Worm (Caenorhabditis elegans) whole organism, young adult: Measurements from ENCODE around the gene unc-4.
A peak's percentile ranks its signal among the peaks of the same experiment; 100 is the strongest.

ENCODE experiments used
- B0035.1 ChIP-seq: sonication (generic microtip); optimal IDR thresholded peaks from 2 replicates; lab custom pipeline; 2016; ENCODE audit warnings: missing genetic modification characterization, mild to moderate bottlenecking, missing compliant biosample characterization, missing genotype, missing genetic modification reagents
- B0261.1 ChIP-seq: sonication (generic microtip); optimal IDR thresholded peaks from 2 replicates; lab custom pipeline; 2016; ENCODE audit warnings: mild to moderate bottlenecking, missing genetic modification characterization, moderate library complexity, missing compliant biosample characterization
- B0336.3 ChIP-seq: fragments of 200-800 bp; sonication (Bioruptor generic); IDR thresholded peaks from 2 replicates; pipeline ENCODE4 v1.3.6; 2022; ENCODE audit warnings: missing genetic modification characterization, missing compliant biosample characterization
- C06A6.2 ChIP-seq: fragments of 200-800 bp; sonication (Bioruptor generic); conservative IDR thresholded peaks from 2 replicates; pipeline ENCODE4 v1.3.6; 2022; ENCODE audit warnings: missing genetic modification characterization, missing compliant biosample characterization
- D2030.7 ChIP-seq: fragments of 200-800 bp; sonication (Bioruptor generic); IDR thresholded peaks from 2 replicates; pipeline ENCODE4 v1.3.6; 2022; ENCODE audit warnings: missing genetic modification reagents, missing genetic modification characterization, missing compliant biosample characterization
- F22D6.2 ChIP-seq: sonication (generic microtip); optimal IDR thresholded peaks from 2 replicates; lab custom pipeline; 2016; ENCODE audit warnings: mild to moderate bottlenecking, missing genetic modification characterization, missing compliant biosample characterization
- F23B12.7 ChIP-seq: sonication (generic microtip); optimal IDR thresholded peaks from 2 replicates; lab custom pipeline; 2017; ENCODE audit warnings: missing genetic modification characterization, mild to moderate bottlenecking, missing compliant biosample characterization, antibody characterized with exemption, moderate library complexity; ENCODE audit not compliant: insufficient read depth
- F55B11.4 ChIP-seq: sonication (generic microtip); optimal IDR thresholded peaks from 2 replicates; lab custom pipeline; 2016; ENCODE audit warnings: missing compliant biosample characterization, missing genetic modification characterization, borderline replicate concordance; ENCODE audit not compliant: insufficient read depth
- K11D2.4 ChIP-seq: fragments of 200-800 bp; sonication (Bioruptor generic); IDR thresholded peaks from 2 replicates; pipeline ENCODE4 v1.3.6; 2022; ENCODE audit warnings: missing genetic modification reagents, missing genetic modification characterization, missing compliant biosample characterization
- K12H6.12 ChIP-seq: fragments of 200-800 bp; sonication (Bioruptor generic); optimal IDR thresholded peaks from 2 replicates; lab custom pipeline; 2018; ENCODE audit warnings: mild to moderate bottlenecking, missing genetic modification characterization, missing compliant biosample characterization
- Y67H2A.10 ChIP-seq: fragments of 200-800 bp; sonication (Bioruptor generic); conservative IDR thresholded peaks from 2 replicates; pipeline ENCODE4 v1.3.6; 2022; ENCODE audit warnings: missing genetic modification reagents, missing genetic modification characterization, missing compliant biosample characterization
- Y79H2A.3 ChIP-seq: fragments of 200-800 bp; sonication (Bioruptor generic); conservative IDR thresholded peaks from 2 replicates; pipeline ENCODE4 v1.3.6; 2022; ENCODE audit warnings: missing genetic modification reagents, missing genetic modification characterization, missing compliant biosample characterization
- Y95B8A.8 ChIP-seq: fragments of 200-800 bp; sonication (Bioruptor generic); IDR thresholded peaks from 2 replicates; pipeline ENCODE4 v1.3.6; 2022; ENCODE audit warnings: missing genetic modification reagents, missing genetic modification characterization, missing compliant biosample characterization
- ama-1 ChIP-seq, 3 experiments: fragments of 150-350 bp in 1 of 3; sonication (generic microtip) in 2 of 3; optimal IDR thresholded peaks; 2 replicates each; lab custom pipeline; 2014 to 2018; ENCODE audit warnings: missing biosample characterization in 2 of 3, missing genetic modification characterization in 2 of 3, missing genetic modification reagents in 2 of 3
- athp-1 ChIP-seq: sonication (generic microtip); optimal IDR thresholded peaks from 2 replicates; lab custom pipeline; 2017; ENCODE audit warnings: mild to moderate bottlenecking, missing genetic modification characterization, missing compliant biosample characterization
- attf-5 ChIP-seq: fragments of 200-800 bp; sonication (Bioruptor generic); optimal IDR thresholded peaks from 2 replicates; lab custom pipeline; 2018; ENCODE audit warnings: mild to moderate bottlenecking, missing genetic modification characterization, missing compliant biosample characterization
- bed-1 ChIP-seq: fragments of 200-800 bp; sonication (Bioruptor generic); IDR thresholded peaks from 2 replicates; pipeline ENCODE4 v1.3.6; 2022; ENCODE audit warnings: missing genetic modification reagents, missing genetic modification characterization, missing compliant biosample characterization
- cebp-1 ChIP-seq, 2 experiments: fragments of 200-800 bp in 1 of 2; sonication (Bioruptor generic) in 1 of 2; sonication (generic microtip) in 1 of 2; IDR thresholded peaks in 1 of 2; optimal IDR thresholded peaks in 1 of 2; 2 replicates each; pipeline versions ENCODE4 v1.3.6 to Lab custom; 2017 to 2022; ENCODE audit warnings: missing compliant biosample characterization in 2 of 2, missing genetic modification characterization in 2 of 2, mild to moderate bottlenecking in 1 of 2, missing genetic modification reagents in 1 of 2, moderate library complexity in 1 of 2
- ceh-100 ChIP-seq: fragments of 200-800 bp; sonication (Bioruptor generic); IDR thresholded peaks from 2 replicates; pipeline ENCODE4 v1.3.6; 2022; ENCODE audit warnings: missing genetic modification reagents, missing genetic modification characterization, missing compliant biosample characterization
- ceh-40 ChIP-seq: fragments of 200-800 bp; sonication (Bioruptor generic); IDR thresholded peaks from 2 replicates; pipeline ENCODE4 v1.3.6; 2022; ENCODE audit warnings: missing genetic modification characterization, missing compliant biosample characterization
- chd-7 ChIP-seq: sonication (generic microtip); optimal IDR thresholded peaks from 2 replicates; lab custom pipeline; 2016; ENCODE audit warnings: mild to moderate bottlenecking, missing genetic modification characterization, moderate library complexity, missing compliant biosample characterization
- dpff-1 ChIP-seq: sonication (generic microtip); optimal IDR thresholded peaks from 2 replicates; lab custom pipeline; 2017; ENCODE audit warnings: mild to moderate bottlenecking, missing genetic modification characterization, missing compliant biosample characterization
- egl-44 ChIP-seq: fragments of 200-800 bp; sonication (Bioruptor generic); IDR thresholded peaks from 2 replicates; pipeline ENCODE4 v1.3.6; 2022; ENCODE audit warnings: missing genetic modification reagents, missing genetic modification characterization, missing compliant biosample characterization
- egrh-3 ChIP-seq: fragments of 200-800 bp; sonication (Bioruptor generic); IDR thresholded peaks from 2 replicates; pipeline ENCODE4 v1.3.6; 2022; ENCODE audit warnings: missing genetic modification reagents, missing genetic modification characterization, missing compliant biosample characterization
- gei-17 ChIP-seq: fragments of 200-800 bp; sonication (Bioruptor generic); optimal IDR thresholded peaks from 2 replicates; lab custom pipeline; 2018; ENCODE audit warnings: mild to moderate bottlenecking, missing genetic modification characterization, missing compliant biosample characterization
- him-1 ChIP-seq: sonication (generic microtip); optimal IDR thresholded peaks from 2 replicates; lab custom pipeline; 2016; ENCODE audit warnings: missing genotype, missing genetic modification reagents, missing genetic modification characterization, missing compliant biosample characterization
- lag-1 ChIP-seq: fragments of 200-800 bp; sonication (Bioruptor generic); IDR thresholded peaks from 2 replicates; pipeline ENCODE4 v1.3.6; 2022; ENCODE audit warnings: missing genetic modification reagents, missing genetic modification characterization, missing compliant biosample characterization
- lin-26 ChIP-seq: fragments of 200-800 bp; sonication (Bioruptor generic); IDR thresholded peaks from 2 replicates; pipeline ENCODE4 v1.3.6; 2022; ENCODE audit warnings: missing genetic modification reagents, missing genetic modification characterization, missing compliant biosample characterization
- lir-1 ChIP-seq: fragments of 200-800 bp; sonication (Bioruptor generic); conservative IDR thresholded peaks from 2 replicates; pipeline ENCODE4 v1.3.6; 2022; ENCODE audit warnings: missing genetic modification reagents, missing genetic modification characterization, missing compliant biosample characterization
- madf-6 ChIP-seq: fragments of 200-800 bp; sonication (Bioruptor generic); IDR thresholded peaks from 2 replicates; pipeline ENCODE4 v1.3.6; 2022; ENCODE audit warnings: missing genetic modification reagents, missing genetic modification characterization, missing compliant biosample characterization
- madf-8 ChIP-seq: fragments of 200-800 bp; sonication (Bioruptor generic); conservative IDR thresholded peaks from 2 replicates; pipeline ENCODE4 v1.3.6; 2022; ENCODE audit warnings: missing genetic modification reagents, missing genetic modification characterization, missing compliant biosample characterization
- mcd-1 ChIP-seq: fragments of 200-800 bp; sonication (Bioruptor generic); IDR thresholded peaks from 2 replicates; pipeline ENCODE4 v1.3.6; 2022; ENCODE audit warnings: missing genetic modification reagents, missing genetic modification characterization, missing compliant biosample characterization
- mes-4 ChIP-seq: sonication (generic microtip); optimal IDR thresholded peaks from 2 replicates; lab custom pipeline; 2016; ENCODE audit warnings: missing genotype, missing genetic modification characterization, missing compliant biosample characterization
- nfya-2 ChIP-seq: fragments of 200-800 bp; sonication (Bioruptor generic); IDR thresholded peaks from 2 replicates; pipeline ENCODE4 v1.3.6; 2022; ENCODE audit warnings: missing genetic modification reagents, missing genetic modification characterization, missing compliant biosample characterization
- nhr-179 ChIP-seq: sonication (generic microtip); optimal IDR thresholded peaks from 2 replicates; lab custom pipeline; 2016; ENCODE audit warnings: mild to moderate bottlenecking, missing genetic modification characterization, missing compliant biosample characterization
- nhr-27 ChIP-seq: fragments of 200-800 bp; sonication (Bioruptor generic); optimal IDR thresholded peaks from 2 replicates; lab custom pipeline; 2018; ENCODE audit warnings: mild to moderate bottlenecking, missing genetic modification characterization, moderate library complexity, missing compliant biosample characterization
- nhr-80 ChIP-seq: sonication (generic microtip); optimal IDR thresholded peaks from 2 replicates; lab custom pipeline; 2016; ENCODE audit warnings: missing genetic modification characterization, missing compliant biosample characterization
- nhr-90 ChIP-seq: sonication (generic microtip); optimal IDR thresholded peaks from 2 replicates; lab custom pipeline; 2016; ENCODE audit warnings: missing genotype, mild to moderate bottlenecking, missing genetic modification characterization, missing compliant biosample characterization
- pbrm-1 ChIP-seq: fragments of 200-800 bp; sonication (Bioruptor generic); IDR thresholded peaks from 2 replicates; pipeline ENCODE4 v1.3.6; 2022; ENCODE audit warnings: missing genetic modification reagents, missing genetic modification characterization, missing compliant biosample characterization
- rec-8 ChIP-seq, 2 experiments: sonication (generic microtip); optimal IDR thresholded peaks; 2 replicates each; lab custom pipeline; 2016; ENCODE audit warnings: mild to moderate bottlenecking in 2 of 2, missing genetic modification characterization in 2 of 2, missing genetic modification reagents in 2 of 2, missing genotype in 2 of 2, missing biosample characterization in 1 of 2, missing compliant biosample characterization in 1 of 2, moderate library complexity in 1 of 2
- repo-1 ChIP-seq: sonication (generic microtip); optimal IDR thresholded peaks from 2 replicates; lab custom pipeline; 2017; ENCODE audit warnings: mild to moderate bottlenecking, missing genetic modification characterization, missing compliant biosample characterization
- tlf-1 ChIP-seq: fragments of 200-800 bp; sonication (Bioruptor generic); optimal IDR thresholded peaks from 2 replicates; lab custom pipeline; 2018; ENCODE audit warnings: mild to moderate bottlenecking, missing genetic modification characterization, missing compliant biosample characterization
- unc-130 ChIP-seq: sonication (generic microtip); optimal IDR thresholded peaks from 2 replicates; lab custom pipeline; 2016; ENCODE audit warnings: missing genetic modification reagents, missing genetic modification characterization, missing compliant biosample characterization
- xnd-1 ChIP-seq: sonication (generic microtip); optimal IDR thresholded peaks from 2 replicates; lab custom pipeline; 2016; ENCODE audit warnings: missing genotype, missing genetic modification reagents, missing genetic modification characterization, missing compliant biosample characterization
- zim-3 ChIP-seq: sonication (generic microtip); optimal IDR thresholded peaks from 2 replicates; lab custom pipeline; 2017; ENCODE audit warnings: mild to moderate bottlenecking, missing genetic modification characterization, moderate library complexity, missing compliant biosample characterization
- ztf-22 ChIP-seq: fragments of 200-800 bp; sonication (Bioruptor generic); optimal IDR thresholded peaks from 2 replicates; lab custom pipeline; 2018; ENCODE audit warnings: mild to moderate bottlenecking, missing genetic modification characterization, moderate library complexity, missing compliant biosample characterization
- ztf-25 ChIP-seq: fragments of 200-800 bp; sonication (Bioruptor generic); IDR thresholded peaks from 2 replicates; pipeline ENCODE4 v1.3.6; 2022; ENCODE audit warnings: missing genetic modification reagents, missing genetic modification characterization, missing compliant biosample characterization
- ztf-26 ChIP-seq: sonication (generic microtip); optimal IDR thresholded peaks from 2 replicates; lab custom pipeline; 2017; ENCODE audit warnings: missing genetic modification characterization, missing compliant biosample characterization
- ztf-28 ChIP-seq: fragments of 200-800 bp; sonication (Bioruptor generic); IDR thresholded peaks from 2 replicates; pipeline ENCODE4 v1.3.6; 2022; ENCODE audit warnings: missing genetic modification reagents, missing genetic modification characterization, missing compliant biosample characterization

Gene unc-4

DNA sequence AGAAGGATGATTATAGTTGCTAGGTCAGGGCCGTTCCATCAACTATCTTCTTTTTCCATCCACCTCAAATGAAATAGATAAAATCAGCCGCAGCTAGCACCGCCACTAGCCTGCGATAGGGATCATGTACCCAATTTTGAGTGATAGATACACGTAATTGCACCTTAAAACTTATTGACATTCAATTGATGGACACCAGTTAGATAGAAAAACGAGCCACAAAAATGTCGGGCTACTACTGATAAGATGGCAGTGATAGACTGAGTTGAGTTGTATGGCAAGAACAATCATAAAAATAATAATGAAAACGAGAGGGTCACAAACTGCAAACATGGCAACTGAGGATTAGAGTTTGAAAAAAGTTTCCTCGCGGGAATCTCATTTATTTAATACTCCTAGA, 8.4 kb downstream of the unc-4 start (continued):
- TF ChIP-seq lir-1: no peak
- no peak for TF ChIP-seq B0261.1 (tag; lab: Kevin White, UChicago)
- TF ChIP-seq madf-6 (GFP tag; lab: Robert Waterston, UW): peak; percentile 33; the same call in 1 of the 2 replicates
- no peak for TF ChIP-seq mes-4 (tag; lab: Kevin White, UChicago)
- TF ChIP-seq dpff-1 (tag; lab: Kevin White, UChicago): no peak
- no peak for TF ChIP-seq Y67H2A.10 (GFP tag; lab: Robert Waterston, UW)
- peak; percentile 68; the same call in 1 of the 2 replicates for TF ChIP-seq lin-26 (GFP tag; lab: Robert Waterston, UW)
- TF ChIP-seq madf-8 (GFP tag; lab: Robert Waterston, UW): no peak
- TF ChIP-seq attf-5 (GFP tag; lab: Kevin White, UChicago): no peak
- TF ChIP-seq K12H6.12 (tag; lab: Kevin White, UChicago): no peak
- TF ChIP-seq unc-130: no peak
- TF ChIP-seq ztf-25 (GFP tag; lab: Robert Waterston, UW): no peak
- TF ChIP-seq egl-44 (GFP tag; lab: Robert Waterston, UW): peak; percentile 15; the same call in 1 of the 2 replicates
- no peak for TF ChIP-seq K11D2.4
- peak; percentile 6 for TF ChIP-seq nhr-90 (tag; lab: Kevin White, UChicago)
- TF ChIP-seq ztf-22 (GFP tag; lab: Kevin White, UChicago): peak; percentile 55
- TF ChIP-seq ama-1 (optimal IDR thresholded peaks at IDR 0.05; lab: Kevin White, UChicago): no peak
- no peak for TF ChIP-seq ama-1 (GFP tag; optimal IDR thresholded peaks at IDR 0.05; lab: Kevin White, UChicago)
- TF ChIP-seq B0336.3: no peak
- TF ChIP-seq ceh-100 (GFP tag; lab: Robert Waterston, UW): no peak
- no peak for TF ChIP-seq nhr-27 (tag; lab: Kevin White, UChicago)
- no peak for TF ChIP-seq F55B11.4 (tag; lab: Kevin White, UChicago)
- TF ChIP-seq ceh-40 (GFP tag; lab: Robert Waterston, UW): no peak
- no peak for TF ChIP-seq D2030.7 (GFP tag; lab: Robert Waterston, UW)
- no peak for TF ChIP-seq repo-1 (tag; lab: Kevin White, UChicago)
- TF ChIP-seq mcd-1 (GFP tag; lab: Robert Waterston, UW): no peak
- no peak for TF ChIP-seq chd-7 (tag; lab: Kevin White, UChicago)
- no peak for TF ChIP-seq zim-3 (tag; lab: Kevin White, UChicago)
- TF ChIP-seq bed-1 (GFP tag; lab: Robert Waterston, UW): no peak
- TF ChIP-seq C06A6.2 (GFP tag; lab: Robert Waterston, UW): no peak
- TF ChIP-seq athp-1 (tag; lab: Kevin White, UChicago): no peak
- TF ChIP-seq ztf-28 (GFP tag; lab: Robert Waterston, UW): no peak
- TF ChIP-seq pbrm-1 (GFP tag; lab: Robert Waterston, UW): no peak
- TF ChIP-seq xnd-1 (tag; lab: Kevin White, UChicago): no peak
- TF ChIP-seq F22D6.2 (tag; lab: Kevin White, UChicago): no peak
- TF ChIP-seq ztf-26 (tag; lab: Kevin White, UChicago): no peak
- no peak for TF ChIP-seq egrh-3 (GFP tag; lab: Robert Waterston, UW)
- TF ChIP-seq tlf-1 (GFP tag; lab: Kevin White, UChicago): no peak
- TF ChIP-seq Y79H2A.3 (GFP tag; lab: Robert Waterston, UW): no peak
- TF ChIP-seq F23B12.7: no peak
- TF ChIP-seq Y95B8A.8 (GFP tag; lab: Robert Waterston, UW): no peak
- no peak for TF ChIP-seq nfya-2 (GFP tag; lab: Robert Waterston, UW)
- TF ChIP-seq him-1 (tag; lab: Kevin White, UChicago): no peak
- TF ChIP-seq gei-17 (GFP tag; lab: Kevin White, UChicago): no peak
- TF ChIP-seq rec-8 (tag; optimal IDR thresholded peaks at IDR 0.05; lab: Kevin White, UChicago): no peak
- peak; percentile 97 for TF ChIP-seq nhr-80 (tag; lab: Kevin White, UChicago)
- no peak for TF ChIP-seq cebp-1 (GFP tag; IDR thresholded peaks at IDR 0.05; lab: Robert Waterston, UW)
- TF ChIP-seq cebp-1 (tag; optimal IDR thresholded peaks at IDR 0.05; lab: Kevin White, UChicago): no peak
- TF ChIP-seq nhr-179 (tag; lab: Kevin White, UChicago): no peak
- no peak for TF ChIP-seq lag-1 (GFP tag; lab: Robert Waterston, UW)
- TF ChIP-seq B0035.1 (tag; lab: Kevin White, UChicago): no peak
